Worm (Caenorhabditis elegans) whole organism, L2 larva: ENCODE measurements around the gene F54C9.7.

Source experiments
- F13H6.1 ChIP-seq: sonication (generic microtip); optimal IDR thresholded peaks from 2 replicates; lab custom pipeline; 2016; ENCODE audit warnings: missing genetic modification characterization, missing compliant biosample characterization
- Y55F3AM.14 ChIP-seq: fragments of 200-800 bp; sonication (Bioruptor generic); optimal IDR thresholded peaks from 2 replicates; lab custom pipeline; 2018; ENCODE audit warnings: mild to moderate bottlenecking, missing genetic modification characterization, missing compliant biosample characterization
- ZK546.5 ChIP-seq: sonication (generic microtip); optimal IDR thresholded peaks from 2 replicates; lab custom pipeline; 2017; ENCODE audit warnings: missing biosample characterization, missing genetic modification characterization
- alr-1 ChIP-seq: fragments of 150-350 bp; optimal IDR thresholded peaks from 2 replicates; lab custom pipeline; 2014; ENCODE audit warnings: missing biosample characterization, missing genetic modification characterization
- aly-2 ChIP-seq: fragments of 150-350 bp; optimal IDR thresholded peaks from 2 replicates; lab custom pipeline; 2014; ENCODE audit warnings: missing biosample characterization, missing genetic modification characterization
- blmp-1 ChIP-seq: sonication (generic microtip); optimal IDR thresholded peaks from 2 replicates; lab custom pipeline; 2017; ENCODE audit warnings: missing genetic modification characterization, mild to moderate bottlenecking, missing compliant biosample characterization, antibody characterized with exemption, moderate library complexity; ENCODE audit not compliant: insufficient read depth
- ceh-16 ChIP-seq: fragments of 150-350 bp; optimal IDR thresholded peaks from 2 replicates; lab custom pipeline; 2014; ENCODE audit warnings: missing biosample characterization, missing genetic modification characterization
- crh-2 ChIP-seq: sonication (generic microtip); optimal IDR thresholded peaks from 2 replicates; lab custom pipeline; 2017; ENCODE audit warnings: missing biosample characterization, missing genetic modification characterization
- dmd-4 ChIP-seq: sonication (generic microtip); optimal IDR thresholded peaks from 2 replicates; lab custom pipeline; 2017; ENCODE audit warnings: missing biosample characterization, missing genetic modification characterization
- elt-1 ChIP-seq: fragments of 150-350 bp; optimal IDR thresholded peaks from 2 replicates; lab custom pipeline; 2014; ENCODE audit warnings: missing biosample characterization, missing genetic modification characterization
- fos-1 ChIP-seq: fragments of 150-350 bp; optimal IDR thresholded peaks from 2 replicates; lab custom pipeline; 2014; ENCODE audit warnings: missing biosample characterization, missing genetic modification characterization
- gmeb-1 ChIP-seq: fragments of 150-350 bp; optimal IDR thresholded peaks from 2 replicates; lab custom pipeline; 2014; ENCODE audit warnings: missing biosample characterization, missing genetic modification characterization
- lin-11 ChIP-seq: fragments of 150-350 bp; sonication (generic microtip); optimal IDR thresholded peaks from 2 replicates; lab custom pipeline; 2014; ENCODE audit warnings: missing biosample characterization, missing genetic modification characterization, inconsistent platforms, mixed read lengths
- lin-39 ChIP-seq: fragments of 150-350 bp; optimal IDR thresholded peaks from 2 replicates; lab custom pipeline; 2014; ENCODE audit warnings: missing biosample characterization, missing genetic modification reagents, missing genetic modification characterization
- lsy-2 ChIP-seq, 2 experiments: fragments of 150-350 bp in 1 of 2; sonication (generic microtip) in 1 of 2; optimal IDR thresholded peaks; 2 replicates each; lab custom pipeline; 2014 to 2017; ENCODE audit warnings: missing biosample characterization in 2 of 2, missing genetic modification characterization in 2 of 2
- mdl-1 ChIP-seq, 2 experiments: fragments of 150-350 bp in 1 of 2; sonication (generic microtip) in 1 of 2; optimal IDR thresholded peaks; 2 replicates each; lab custom pipeline; 2017; ENCODE audit warnings: missing biosample characterization in 2 of 2, missing genetic modification characterization in 2 of 2
- nhr-129 ChIP-seq: fragments of 150-350 bp; optimal IDR thresholded peaks from 2 replicates; lab custom pipeline; 2014; ENCODE audit warnings: missing biosample characterization, missing genetic modification characterization
- nhr-21 ChIP-seq: fragments of 150-350 bp; optimal IDR thresholded peaks from 2 replicates; lab custom pipeline; 2014; ENCODE audit warnings: missing biosample characterization, missing genetic modification characterization
- nhr-23 ChIP-seq: fragments of 150-350 bp; optimal IDR thresholded peaks from 2 replicates; lab custom pipeline; 2014; ENCODE audit warnings: missing biosample characterization, missing genetic modification reagents, missing genetic modification characterization
- nhr-237 ChIP-seq: fragments of 150-350 bp; optimal IDR thresholded peaks from 2 replicates; lab custom pipeline; 2014; ENCODE audit warnings: missing biosample characterization, missing genetic modification characterization
- nhr-25 ChIP-seq: fragments of 150-350 bp; sonication (generic microtip); optimal IDR thresholded peaks from 3 replicates; lab custom pipeline; 2014; ENCODE audit warnings: missing biosample characterization, missing genetic modification characterization
- nhr-6 ChIP-seq: fragments of 150-350 bp; optimal IDR thresholded peaks from 2 replicates; lab custom pipeline; 2014; ENCODE audit warnings: missing biosample characterization, missing genetic modification characterization
- nhr-77 ChIP-seq: fragments of 150-350 bp; optimal IDR thresholded peaks from 2 replicates; lab custom pipeline; 2014; ENCODE audit warnings: missing biosample characterization, missing genetic modification characterization
- peb-1 ChIP-seq: fragments of 150-350 bp; optimal IDR thresholded peaks from 2 replicates; lab custom pipeline; 2014; ENCODE audit warnings: missing biosample characterization, missing genetic modification characterization
- sem-4 ChIP-seq: fragments of 150-350 bp; optimal IDR thresholded peaks from 2 replicates; lab custom pipeline; 2014; ENCODE audit warnings: missing biosample characterization, missing genetic modification reagents, missing genetic modification characterization
- skn-1 ChIP-seq: sonication (generic microtip); optimal IDR thresholded peaks from 2 replicates; lab custom pipeline; 2017; ENCODE audit warnings: missing biosample characterization, missing genetic modification characterization
- sma-3 ChIP-seq: sonication (generic microtip); optimal IDR thresholded peaks from 2 replicates; lab custom pipeline; 2016; ENCODE audit warnings: missing genetic modification reagents, missing genetic modification characterization, missing compliant biosample characterization
- sma-9 ChIP-seq, 2 experiments: fragments of 150-350 bp in 1 of 2; sonication (generic microtip) in 1 of 2; optimal IDR thresholded peaks; 2 replicates each; lab custom pipeline; 2014 to 2016; ENCODE audit warnings: missing genetic modification characterization in 2 of 2, mild to moderate bottlenecking in 1 of 2, missing biosample characterization in 1 of 2, missing compliant biosample characterization in 1 of 2, missing genetic modification reagents in 1 of 2, moderate library complexity in 1 of 2
- snpc-4 ChIP-seq: fragments of 150-350 bp; optimal IDR thresholded peaks from 2 replicates; lab custom pipeline; 2014; ENCODE audit warnings: missing biosample characterization, missing genetic modification characterization
- unc-55 ChIP-seq: fragments of 150-350 bp; sonication (generic microtip); optimal IDR thresholded peaks from 3 replicates; lab custom pipeline; 2014; ENCODE audit warnings: missing biosample characterization, missing genetic modification reagents, missing genetic modification characterization
- unc-62 ChIP-seq: fragments of 150-350 bp; optimal IDR thresholded peaks from 2 replicates; lab custom pipeline; 2014; ENCODE audit warnings: missing biosample characterization, missing genetic modification reagents, missing genetic modification characterization
- zag-1 ChIP-seq: fragments of 150-350 bp; optimal IDR thresholded peaks from 2 replicates; lab custom pipeline; 2014; ENCODE audit warnings: missing biosample characterization, missing genetic modification characterization

Gene F54C9.7

ce11 chrII:8573044-8573443, at the start of gene F54C9.7:
Gene F54C9.7 (plus strand): TSS chrII:8573344.
- TF ChIP-seq unc-55 (GFP tag; lab: Kevin White, UChicago) (peak; percentile 26), ceh-16 (tag; lab: Kevin White, UChicago) (no peak)

ce11 chrII:8525133-8525736, 47.9 kb upstream of the F54C9.7 start, which contains the start of the genes prp-9 and mrps-18B:
Gene prp-9 (minus strand): TSS chrII:8525396.
Gene mrps-18B (plus strand): TSS chrII:8525681.
- TF ChIP-seq unc-62 (GFP tag; lab: Kevin White, UChicago) (no peak), dmd-4 (tag; lab: Kevin White, UChicago) (no peak), crh-2 (tag; lab: Kevin White, UChicago) (peak; percentile 15), unc-55 (GFP tag; lab: Kevin White, UChicago) (peak; percentile 57), alr-1 (tag; lab: Kevin White, UChicago) (no peak), ZK546.5 (tag; lab: Kevin White, UChicago) (no peak), nhr-21 (tag; lab: Kevin White, UChicago) (no peak), nhr-6 (tag; lab: Kevin White, UChicago) (no peak), mdl-1 (tag; optimal IDR thresholded peaks at IDR 0.05; lab: Kevin White, UChicago) (no peak), lsy-2 (tag; optimal IDR thresholded peaks at IDR 0.05; lab: Kevin White, UChicago) (peak in 1 of 2 experiments; percentile 74), elt-1 (tag; lab: Kevin White, UChicago) (no peak), sma-3 (GFP tag; lab: Kevin White, UChicago) (peak; percentile 13), sem-4 (tag; lab: Kevin White, UChicago) (peak; percentile 11), zag-1 (no peak), lin-11 (tag; lab: Kevin White, UChicago) (no peak), F13H6.1 (tag; lab: Kevin White, UChicago) (peak; percentile 34), skn-1 (tag; lab: Kevin White, UChicago) (no peak), fos-1 (tag; lab: Kevin White, UChicago) (no peak), sma-9 (GFP tag; optimal IDR thresholded peaks at IDR 0.05; lab: Kevin White, UChicago) (peak; percentile 16), sma-9 (tag; optimal IDR thresholded peaks at IDR 0.05; lab: Kevin White, UChicago) (no peak), peb-1 (tag; lab: Kevin White, UChicago) (no peak), nhr-237 (tag; lab: Kevin White, UChicago) (no peak), gmeb-1 (peak; percentile 28), nhr-23 (no peak), snpc-4 (tag; lab: Kevin White, UChicago) (no peak), blmp-1 (tag; lab: Kevin White, UChicago) (no peak), Y55F3AM.14 (GFP tag; lab: Kevin White, UChicago) (no peak), aly-2 (tag; lab: Kevin White, UChicago) (no peak), lin-39 (no peak)

- TF ChIP-seq blmp-1 (tag; lab: Kevin White, UChicago), result no peak
- TF ChIP-seq nhr-77, result no peak
- no peak for TF ChIP-seq nhr-21 (tag; lab: Kevin White, UChicago)
- peak; percentile 54 for TF ChIP-seq nhr-25 (tag; lab: Kevin White, UChicago)
- no peak for TF ChIP-seq lsy-2 (tag; optimal IDR thresholded peaks at IDR 0.05; lab: Kevin White, UChicago)
These were observed 43.9 kb upstream of the F54C9.7 start for ce11 chrII:8529176-8529698.

ce11 chrII:8531181-8531759, 41.9 kb upstream of the F54C9.7 start, which contains the start of gene gldi-7:
Gene gldi-7 (minus strand): TSS chrII:8531222.
- TF ChIP-seq nhr-129 (tag; lab: Kevin White, UChicago), result no peak
- TF ChIP-seq fos-1 (tag; lab: Kevin White, UChicago), result peak; percentile 67

- TF ChIP-seq blmp-1 (tag; lab: Kevin White, UChicago) (peak; percentile 28), nhr-129 (tag; lab: Kevin White, UChicago) (peak; percentile 32), lin-11 (tag; lab: Kevin White, UChicago) (no peak)
These were observed 41.1 kb upstream of the F54C9.7 start for ce11 chrII:8532015-8532414.
